Worm (Caenorhabditis elegans) whole organism, young adult: Measurements from ENCODE around the gene F48G7.13.
A peak's percentile ranks its signal among the peaks of the same experiment; 100 is the strongest.

Experiments
- B0261.1 ChIP-seq: sonication (generic microtip); optimal IDR thresholded peaks from 2 replicates; lab custom pipeline; 2016; ENCODE audit warnings: mild to moderate bottlenecking, missing genetic modification characterization, moderate library complexity, missing compliant biosample characterization
- T26A5.8 ChIP-seq: sonication (generic microtip); optimal IDR thresholded peaks from 2 replicates; lab custom pipeline; 2016; ENCODE audit warnings: missing genetic modification characterization, missing compliant biosample characterization
- Y56A3A.18 ChIP-seq: fragments of 200-800 bp; sonication (Bioruptor generic); IDR thresholded peaks from 2 replicates; pipeline ENCODE4 v1.3.6; 2022; ENCODE audit warnings: missing genetic modification reagents, missing genetic modification characterization, missing compliant biosample characterization
- ama-1 ChIP-seq, 3 experiments: fragments of 150-350 bp in 1 of 3; sonication (generic microtip) in 2 of 3; optimal IDR thresholded peaks; 2 replicates each; lab custom pipeline; 2014 to 2018; ENCODE audit warnings: missing biosample characterization in 2 of 3, missing genetic modification characterization in 2 of 3, missing genetic modification reagents in 2 of 3
- bed-1 ChIP-seq: fragments of 200-800 bp; sonication (Bioruptor generic); IDR thresholded peaks from 2 replicates; pipeline ENCODE4 v1.3.6; 2022; ENCODE audit warnings: missing genetic modification reagents, missing genetic modification characterization, missing compliant biosample characterization
- ets-4 ChIP-seq: fragments of 200-800 bp; sonication (Bioruptor generic); optimal IDR thresholded peaks from 2 replicates; lab custom pipeline; 2018; ENCODE audit warnings: mild to moderate bottlenecking, missing genetic modification characterization, missing compliant biosample characterization
- hsf-1 ChIP-seq: fragments of 200-800 bp; sonication (Bioruptor generic); IDR thresholded peaks from 2 replicates; pipeline ENCODE4 v1.3.6; 2022; ENCODE audit warnings: missing genetic modification reagents, missing genetic modification characterization, missing compliant biosample characterization
- mcd-1 ChIP-seq: fragments of 200-800 bp; sonication (Bioruptor generic); IDR thresholded peaks from 2 replicates; pipeline ENCODE4 v1.3.6; 2022; ENCODE audit warnings: missing genetic modification reagents, missing genetic modification characterization, missing compliant biosample characterization
- nhr-179 ChIP-seq: sonication (generic microtip); optimal IDR thresholded peaks from 2 replicates; lab custom pipeline; 2016; ENCODE audit warnings: mild to moderate bottlenecking, missing genetic modification characterization, missing compliant biosample characterization
- snpc-4 ChIP-seq, 5 experiments: fragments of 150-350 bp in 1 of 5; sonication (generic microtip) in 4 of 5; optimal IDR thresholded peaks; 2 replicates each; lab custom pipeline; 2014 to 2018; ENCODE audit warnings: missing genetic modification characterization in 5 of 5, missing biosample characterization in 3 of 5, antibody characterized with exemption in 2 of 5, mild to moderate bottlenecking in 2 of 5, missing compliant biosample characterization in 2 of 5, missing genotype in 2 of 5, moderate library complexity in 2 of 5, missing genetic modification reagents in 1 of 5
- unc-62 ChIP-seq: fragments of 150-350 bp; optimal IDR thresholded peaks from 2 replicates; lab custom pipeline; 2014; ENCODE audit warnings: missing biosample characterization, missing genetic modification reagents, missing genetic modification characterization

- TF ChIP-seq unc-62 (GFP tag; lab: Kevin White, UChicago) (no peak), T26A5.8 (no peak), B0261.1 (tag; lab: Kevin White, UChicago) (no peak), ets-4 (GFP tag; lab: Kevin White, UChicago) (no peak), snpc-4 (GFP tag; optimal IDR thresholded peaks at IDR 0.05; lab: Kevin White, UChicago) (no peak), snpc-4 (tag; optimal IDR thresholded peaks at IDR 0.05; lab: Kevin White, UChicago) (peak; percentile 66 to 91 (median 82)), Y56A3A.18 (GFP tag; lab: Robert Waterston, UW) (no peak), ama-1 (optimal IDR thresholded peaks at IDR 0.05; lab: Kevin White, UChicago) (no peak), ama-1 (GFP tag; optimal IDR thresholded peaks at IDR 0.05; lab: Kevin White, UChicago) (no peak), mcd-1 (GFP tag; lab: Robert Waterston, UW) (no peak), hsf-1 (GFP tag; lab: Robert Waterston, UW) (no peak), nhr-179 (tag; lab: Kevin White, UChicago) (no peak), bed-1 (no peak)
Measured at ce11 chrV:635630-636029, 20.3 kb downstream of the F48G7.13 start.
